Fruit fly (Drosophila melanogaster): ENCODE results near the gene tacc.

The tacc gene

dm6 chr3R:4739492-4740431 is 9.1 kb downstream of the tacc start (continued):
- no peak for TF ChIP-seq HLH4C (GFP tag; IDR thresholded peaks at IDR 0.05; ENCODE audit: partially characterized antibody)
- no peak for TF ChIP-seq chm (GFP tag; IDR thresholded peaks at IDR 0.05)
- peak; percentile 86 for TF ChIP-seq tx (GFP tag; optimal IDR thresholded peaks at IDR 0.05)
- peak in 1 of 2 experiments; percentile 45 for TF ChIP-seq crp (GFP tag; optimal IDR thresholded peaks at IDR 0.05)
- TF ChIP-seq Abd-B (GFP tag; optimal IDR thresholded peaks at IDR 0.05), result peak; percentile 82
- TF ChIP-seq CG10267 (tag; optimal IDR thresholded peaks at IDR 0.05), result peak; percentile 74
- peak; percentile 46 for TF ChIP-seq CG4282 (GFP tag; optimal IDR thresholded peaks at IDR 0.05)
- TF ChIP-seq CG15479 (GFP tag; optimal IDR thresholded peaks at IDR 0.05), result no peak
- peak; percentile 54 for TF ChIP-seq Fer2 (tag; optimal IDR thresholded peaks at IDR 0.05)
- TF ChIP-seq ken (GFP tag; IDR thresholded peaks at IDR 0.05), result no peak
- TF ChIP-seq Lpt (GFP tag; optimal IDR thresholded peaks at IDR 0.05), result no peak
- no peak for TF ChIP-seq Gsc (GFP tag; IDR thresholded peaks at IDR 0.05)
- TF ChIP-seq CG9797 (GFP tag; optimal IDR thresholded peaks at IDR 0.05), result no peak
- no peak for TF ChIP-seq Kr (GFP tag; optimal IDR thresholded peaks at IDR 0.05)
- peak; percentile 64 for TF ChIP-seq crc (GFP tag; optimal IDR thresholded peaks at IDR 0.05)
- TF ChIP-seq gro (GFP tag; optimal IDR thresholded peaks at IDR 0.05), result peak; percentile 57
- no peak for TF ChIP-seq lov (optimal IDR thresholded peaks at IDR 0.05)
- TF ChIP-seq lov (GFP tag; IDR thresholded peaks at IDR 0.05), result no peak
- TF ChIP-seq oc (tag; optimal IDR thresholded peaks at IDR 0.05), result peak; percentile 26
- TF ChIP-seq Ravus (GFP tag; IDR thresholded peaks at IDR 0.05), result no peak
- TF ChIP-seq zfh1 (GFP tag; IDR thresholded peaks at IDR 0.05), result no peak
- peak; percentile 75 for TF ChIP-seq fd3F (GFP tag; optimal IDR thresholded peaks at IDR 0.05)
- peak; percentile 93 for TF ChIP-seq CG2678 (tag; optimal IDR thresholded peaks at IDR 0.05)
- peak; percentile 36 for TF ChIP-seq tap (tag; optimal IDR thresholded peaks at IDR 0.05)
- TF ChIP-seq Dll (GFP tag; IDR thresholded peaks at IDR 0.05; ENCODE audit: partially characterized antibody), result no peak
- TF ChIP-seq PHDP (tag; optimal IDR thresholded peaks at IDR 0.05), result peak; percentile 65
- TF ChIP-seq ham (GFP tag; IDR thresholded peaks at IDR 0.05), result no peak
- TF ChIP-seq Xbp1 (GFP tag; optimal IDR thresholded peaks at IDR 0.05), result peak; percentile 88
- peak; percentile 55 for TF ChIP-seq gcm (GFP tag; optimal IDR thresholded peaks at IDR 0.05)
- no peak for TF ChIP-seq B-H2 (GFP tag; optimal IDR thresholded peaks at IDR 0.05)
- TF ChIP-seq sqz (GFP tag; optimal IDR thresholded peaks at IDR 0.05), result peak; percentile 56
- no peak for TF ChIP-seq CG8478 (optimal IDR thresholded peaks at IDR 0.05)
- no peak for TF ChIP-seq cas (GFP tag; IDR thresholded peaks at IDR 0.05)
- TF ChIP-seq dimm (GFP tag; IDR thresholded peaks at IDR 0.05), result no peak
- TF ChIP-seq chif (GFP tag; optimal IDR thresholded peaks at IDR 0.05), result peak; percentile 88 to 92
- TF ChIP-seq CG3281 (GFP tag; optimal IDR thresholded peaks at IDR 0.05), result peak; percentile 83
- no peak for TF ChIP-seq CG31224 (GFP tag; IDR thresholded peaks at IDR 0.05)
- TF ChIP-seq CG34376 (GFP tag; optimal IDR thresholded peaks at IDR 0.05), result no peak
- peak; percentile 62 for TF ChIP-seq Max (GFP tag; optimal IDR thresholded peaks at IDR 0.05)
- TF ChIP-seq sens-2 (GFP tag; IDR thresholded peaks at IDR 0.05), result no peak
- peak; percentile 5 for TF ChIP-seq cg (GFP tag; optimal IDR thresholded peaks at IDR 0.05)
- TF ChIP-seq ara (GFP tag; IDR thresholded peaks at IDR 0.05), result no peak
- no peak for TF ChIP-seq knrl (GFP tag; IDR thresholded peaks at IDR 0.05; ENCODE audit: partially characterized antibody)
- TF ChIP-seq CG13287 (GFP tag; IDR thresholded peaks at IDR 0.05; ENCODE audit: partially characterized antibody), result no peak
- peak; percentile 60 for TF ChIP-seq Vsx1 (GFP tag; optimal IDR thresholded peaks at IDR 0.05)
- peak; percentile 91 for TF ChIP-seq nmo (GFP tag; optimal IDR thresholded peaks at IDR 0.05)
- TF ChIP-seq sug (tag; optimal IDR thresholded peaks at IDR 0.05), result peak; percentile 54
- TF ChIP-seq gfzf (GFP tag; optimal IDR thresholded peaks at IDR 0.05), result no peak
- peak; percentile 66 for TF ChIP-seq CG10654 (GFP tag; optimal IDR thresholded peaks at IDR 0.05)

Measured in whole organism, embryonic.